Worm (Caenorhabditis elegans): ENCODE data around the gene srt-52.

srt-52 gene

DNA sequence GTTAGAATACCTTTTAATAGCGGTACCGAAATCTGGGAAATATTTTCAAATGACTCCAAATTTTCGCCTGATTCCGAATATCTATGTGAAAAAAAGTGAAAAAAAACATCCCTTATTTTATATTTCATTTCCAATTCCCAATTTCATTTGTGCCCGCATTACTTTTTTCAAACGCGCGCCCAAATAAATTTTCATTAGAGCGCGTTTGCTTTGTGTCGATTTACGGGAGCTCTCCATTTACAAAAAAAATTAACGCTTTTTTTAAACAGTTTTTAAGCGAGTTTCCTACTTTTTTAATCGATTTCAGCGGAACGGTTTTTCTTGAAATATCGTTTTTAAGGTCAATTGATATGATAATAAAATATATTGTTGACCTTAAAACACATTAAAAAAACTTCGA is 31.7 kb downstream of the srt-52 start:
- no peak for TF ChIP-seq ref-1 (GFP tag; conservative IDR thresholded peaks at IDR 0.05)
- TF ChIP-seq med-1 (GFP tag; optimal IDR thresholded peaks at IDR 0.05; ENCODE audit: insufficient read depth), result no peak
- TF ChIP-seq flt-1 (GFP tag; IDR thresholded peaks at IDR 0.05), result no peak
- TF ChIP-seq ztf-23 (GFP tag; IDR thresholded peaks at IDR 0.05), result no peak
- no peak for TF ChIP-seq cog-1 (tag; optimal IDR thresholded peaks at IDR 0.05)
- no peak for TF ChIP-seq klf-2 (GFP tag; conservative IDR thresholded peaks at IDR 0.05)
- TF ChIP-seq tab-1 (GFP tag; IDR thresholded peaks at IDR 0.05), result no peak
- TF ChIP-seq T22C8.4 (GFP tag; IDR thresholded peaks at IDR 0.05), result no peak
- no peak for TF ChIP-seq ztf-29 (GFP tag; IDR thresholded peaks at IDR 0.05)

DNA sequence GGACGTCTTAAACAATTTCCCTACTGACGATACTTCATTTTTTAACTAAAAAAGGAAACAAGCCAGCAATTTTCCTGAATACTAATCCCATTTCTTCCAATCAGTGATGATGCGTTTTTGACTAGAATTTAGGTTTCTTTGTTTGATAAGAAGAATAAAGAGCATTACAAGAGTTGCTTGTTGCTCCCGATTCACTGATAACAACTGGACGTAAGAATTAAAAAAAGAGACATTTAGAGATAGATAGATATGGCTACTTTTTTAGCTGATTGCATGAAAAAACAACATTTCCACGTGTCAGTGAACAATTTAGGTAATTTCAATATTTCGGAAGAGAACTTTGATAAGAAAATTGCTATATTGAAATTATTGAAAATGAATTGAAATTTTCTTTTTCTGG is 34.0 kb downstream of the srt-52 start:
- no peak for TF ChIP-seq med-1 (GFP tag; optimal IDR thresholded peaks at IDR 0.05; ENCODE audit: insufficient read depth)
- TF ChIP-seq T22C8.4 (GFP tag; IDR thresholded peaks at IDR 0.05), result no peak
- no peak for TF ChIP-seq tab-1 (GFP tag; IDR thresholded peaks at IDR 0.05)
- no peak for TF ChIP-seq klf-2 (GFP tag; conservative IDR thresholded peaks at IDR 0.05)
- TF ChIP-seq ztf-23 (GFP tag; IDR thresholded peaks at IDR 0.05), result no peak
- no peak for TF ChIP-seq ref-1 (GFP tag; conservative IDR thresholded peaks at IDR 0.05)
- no peak for TF ChIP-seq ztf-29 (GFP tag; IDR thresholded peaks at IDR 0.05)
- TF ChIP-seq flt-1 (GFP tag; IDR thresholded peaks at IDR 0.05), result no peak
- no peak for TF ChIP-seq cog-1 (tag; optimal IDR thresholded peaks at IDR 0.05)

DNA sequence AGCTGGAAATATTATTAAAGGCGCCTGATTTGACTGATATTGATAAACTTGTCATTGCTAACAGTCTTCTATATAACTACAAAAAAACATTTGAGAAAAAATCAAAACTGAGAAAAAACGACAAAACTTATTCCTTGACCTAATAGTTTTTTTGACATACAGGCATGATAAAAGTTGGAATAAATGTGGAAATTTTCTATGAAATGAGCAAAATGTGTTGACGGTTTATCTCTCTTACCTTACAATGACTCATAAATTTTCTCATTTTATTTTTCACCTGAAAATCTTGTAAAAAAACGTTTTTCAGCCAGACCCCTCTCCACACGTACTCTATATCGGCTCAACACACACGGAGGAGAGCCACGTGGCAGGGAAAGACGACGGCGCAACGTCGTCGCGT is 35.3 kb downstream of the srt-52 start, which contains the start of gene egl-8:
egl-8 (plus strand) TSS at position 301 of the 400 bp plus-strand sequence.
- no peak for TF ChIP-seq med-1 (GFP tag; optimal IDR thresholded peaks at IDR 0.05; ENCODE audit: insufficient read depth)
- no peak for TF ChIP-seq ref-1 (GFP tag; conservative IDR thresholded peaks at IDR 0.05)
- no peak for TF ChIP-seq ztf-23 (GFP tag; IDR thresholded peaks at IDR 0.05)
- TF ChIP-seq T22C8.4 (GFP tag; IDR thresholded peaks at IDR 0.05), result no peak
- no peak for TF ChIP-seq cog-1 (tag; optimal IDR thresholded peaks at IDR 0.05)
- TF ChIP-seq ztf-29 (GFP tag; IDR thresholded peaks at IDR 0.05), result no peak
- no peak for TF ChIP-seq klf-2 (GFP tag; conservative IDR thresholded peaks at IDR 0.05)
- TF ChIP-seq tab-1 (GFP tag; IDR thresholded peaks at IDR 0.05), result no peak
- no peak for TF ChIP-seq flt-1 (GFP tag; IDR thresholded peaks at IDR 0.05)

DNA sequence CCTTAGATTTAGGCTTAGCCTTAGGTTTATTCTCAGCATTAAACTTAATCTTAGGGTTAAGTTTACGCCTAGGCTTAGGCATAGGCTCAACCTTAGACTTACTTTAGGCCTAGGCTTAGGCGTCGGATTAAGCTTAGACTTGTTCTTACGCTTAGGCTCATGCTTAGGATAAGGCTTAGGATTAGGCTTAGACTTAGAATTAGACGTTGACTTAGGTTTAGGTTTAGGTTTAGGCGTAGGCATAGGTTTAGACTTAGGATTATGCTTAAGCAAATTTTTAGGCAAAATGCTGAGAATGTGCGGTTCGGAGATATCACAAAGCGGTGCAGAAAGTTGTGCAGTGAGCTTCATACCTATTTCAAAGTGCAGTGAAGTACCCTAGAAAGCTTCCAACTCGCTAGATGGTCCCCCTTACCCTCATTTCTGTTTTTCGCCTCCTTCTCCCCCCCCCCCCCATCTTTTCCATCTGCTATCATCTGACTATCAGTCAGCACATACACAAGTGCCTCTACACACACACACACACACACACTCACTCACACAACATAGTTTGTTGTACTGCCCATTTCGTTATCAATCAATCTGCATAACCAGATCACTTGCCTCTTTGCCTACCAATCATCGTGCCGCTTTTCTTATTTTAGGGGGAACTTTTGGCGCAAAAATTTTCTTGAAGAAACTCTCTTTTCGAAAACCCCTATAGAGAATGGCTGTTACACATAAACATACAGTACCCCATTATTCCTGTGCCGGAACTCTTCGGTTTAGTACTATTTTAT is 39.6 kb downstream of the srt-52 start:
- no peak for TF ChIP-seq ztf-23 (GFP tag; IDR thresholded peaks at IDR 0.05)
- TF ChIP-seq tab-1 (GFP tag; IDR thresholded peaks at IDR 0.05), result no peak
- TF ChIP-seq ref-1 (GFP tag; conservative IDR thresholded peaks at IDR 0.05), result no peak
- no peak for TF ChIP-seq klf-2 (GFP tag; conservative IDR thresholded peaks at IDR 0.05)
- TF ChIP-seq cog-1 (tag; optimal IDR thresholded peaks at IDR 0.05), result no peak
- no peak for TF ChIP-seq flt-1 (GFP tag; IDR thresholded peaks at IDR 0.05)
- TF ChIP-seq ztf-29 (GFP tag; IDR thresholded peaks at IDR 0.05), result no peak
- no peak for TF ChIP-seq med-1 (GFP tag; optimal IDR thresholded peaks at IDR 0.05; ENCODE audit: insufficient read depth)
- TF ChIP-seq T22C8.4 (GFP tag; IDR thresholded peaks at IDR 0.05), result no peak

DNA sequence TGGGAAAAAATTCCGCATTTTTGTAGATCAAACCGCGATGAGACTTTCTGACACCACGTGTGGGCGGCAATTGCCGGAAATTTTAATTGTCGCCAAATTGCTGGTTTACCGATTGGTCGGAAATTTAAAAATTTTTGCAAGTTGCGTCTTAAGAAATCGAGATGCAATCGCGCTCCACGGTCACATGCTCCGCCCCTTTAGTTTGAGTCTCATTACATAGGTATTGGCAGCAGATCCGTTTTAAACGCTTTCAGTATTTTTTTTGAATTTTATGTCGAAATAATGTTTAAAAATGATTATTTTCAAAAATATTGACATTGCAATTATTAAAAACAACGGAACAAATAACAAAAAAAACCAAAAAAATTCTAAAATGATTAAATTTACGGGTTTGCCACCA is 44.1 kb downstream of the srt-52 start:
- no peak for TF ChIP-seq med-1 (GFP tag; optimal IDR thresholded peaks at IDR 0.05; ENCODE audit: insufficient read depth)
- TF ChIP-seq tab-1 (GFP tag; IDR thresholded peaks at IDR 0.05), result no peak
- no peak for TF ChIP-seq ztf-29 (GFP tag; IDR thresholded peaks at IDR 0.05)
- no peak for TF ChIP-seq ztf-23 (GFP tag; IDR thresholded peaks at IDR 0.05)
- no peak for TF ChIP-seq flt-1 (GFP tag; IDR thresholded peaks at IDR 0.05)
- TF ChIP-seq ref-1 (GFP tag; conservative IDR thresholded peaks at IDR 0.05), result no peak
- no peak for TF ChIP-seq klf-2 (GFP tag; conservative IDR thresholded peaks at IDR 0.05)
- no peak for TF ChIP-seq T22C8.4 (GFP tag; IDR thresholded peaks at IDR 0.05)
- no peak for TF ChIP-seq cog-1 (tag; optimal IDR thresholded peaks at IDR 0.05)

DNA sequence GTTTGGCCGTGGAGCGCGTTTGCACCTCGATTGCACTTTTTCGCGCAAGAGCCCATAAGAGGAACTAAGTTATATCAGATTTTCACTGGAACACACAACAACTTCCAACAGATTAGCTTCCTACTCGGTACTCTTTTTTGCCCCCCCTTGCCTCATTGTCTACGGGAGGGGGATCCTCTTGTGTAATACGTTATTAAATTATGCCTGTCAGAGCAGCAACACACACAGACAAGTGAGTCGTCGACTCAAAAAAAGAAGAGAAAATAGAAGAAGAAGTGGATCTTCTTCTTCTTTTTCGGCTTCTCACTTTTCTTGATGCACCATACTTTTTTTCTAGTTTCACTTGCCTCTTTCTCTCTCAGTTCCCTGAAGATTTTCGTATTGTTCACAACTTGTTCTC is 44.7 kb downstream of the srt-52 start:
- no peak for TF ChIP-seq flt-1 (GFP tag; IDR thresholded peaks at IDR 0.05)
- TF ChIP-seq ztf-23 (GFP tag; IDR thresholded peaks at IDR 0.05), result no peak
- TF ChIP-seq cog-1 (tag; optimal IDR thresholded peaks at IDR 0.05), result no peak

DNA sequence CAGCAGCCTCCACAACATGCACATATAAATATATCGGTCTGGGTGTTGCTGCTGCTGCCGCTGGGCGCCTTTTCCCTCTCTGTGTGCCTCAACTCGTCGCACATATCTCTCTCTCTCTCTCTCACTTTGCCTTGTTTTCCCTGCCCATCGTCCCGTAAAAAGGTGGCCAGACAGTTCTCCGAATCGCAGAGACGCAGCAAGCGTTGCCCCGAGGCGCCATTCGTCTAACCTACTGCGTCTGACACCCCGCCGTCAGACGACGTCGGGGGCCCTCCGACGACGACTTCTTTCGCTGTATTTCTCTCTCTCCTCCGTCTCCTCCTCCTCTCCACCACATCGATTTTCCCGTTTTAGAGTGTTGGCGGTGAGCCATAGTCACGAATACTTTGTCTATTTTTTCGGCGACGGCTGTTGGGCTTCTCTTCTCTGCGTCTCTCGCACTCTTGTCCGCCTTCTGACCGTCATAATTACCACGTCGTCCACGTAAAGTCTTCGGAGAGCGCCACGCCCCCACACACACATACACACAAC is 47.1 kb downstream of the srt-52 start, which contains the start of gene B0348.10:
B0348.10 (minus strand) TSS at position 24 of the 531 bp plus-strand sequence.
- TF ChIP-seq med-1 (GFP tag; optimal IDR thresholded peaks at IDR 0.05; ENCODE audit: insufficient read depth) (no peak), ztf-23 (GFP tag; IDR thresholded peaks at IDR 0.05) (peak; percentile 44; the same call in 1 of the 2 replicates), cog-1 (tag; optimal IDR thresholded peaks at IDR 0.05) (peak; percentile 50), flt-1 (GFP tag; IDR thresholded peaks at IDR 0.05) (no peak), ztf-29 (GFP tag; IDR thresholded peaks at IDR 0.05) (no peak), ref-1 (GFP tag; conservative IDR thresholded peaks at IDR 0.05) (no peak), tab-1 (GFP tag; IDR thresholded peaks at IDR 0.05) (0 out of 2 replicates have a peak, but pooled peaks have one; percentile 50), klf-2 (GFP tag; conservative IDR thresholded peaks at IDR 0.05) (no peak), T22C8.4 (GFP tag; IDR thresholded peaks at IDR 0.05) (peak; percentile 26; the same call in 1 of the 2 replicates)

DNA sequence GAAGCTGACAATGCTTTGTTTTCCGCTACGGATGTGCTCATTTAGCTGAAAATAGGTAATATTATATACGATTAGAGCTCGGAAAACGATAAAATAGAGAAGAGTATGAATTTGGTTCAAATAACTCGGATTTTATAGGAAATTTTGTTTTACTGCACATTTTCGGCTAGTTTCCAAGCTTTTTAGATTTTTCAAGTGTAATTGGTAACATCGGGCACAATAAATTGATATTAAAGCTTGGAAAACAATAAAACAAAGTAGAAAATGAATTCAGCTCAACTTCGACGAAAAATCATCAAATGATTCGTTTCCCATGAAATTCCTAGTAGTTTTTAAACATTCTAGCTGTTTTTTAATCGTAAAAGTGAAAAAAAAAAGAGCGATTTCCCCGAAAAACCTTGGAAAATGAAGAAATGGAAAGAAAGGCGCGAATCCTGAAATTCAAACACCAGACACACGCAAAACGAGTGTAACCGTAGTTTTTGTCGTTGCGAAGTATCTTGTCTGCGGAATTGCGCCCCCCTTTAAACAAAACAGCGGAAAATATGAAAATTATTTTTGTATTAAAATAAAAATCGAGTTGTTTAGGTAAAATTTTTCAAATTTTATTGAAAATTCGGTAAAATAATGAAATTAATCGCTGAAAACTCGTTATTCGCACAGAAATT is 47.9 kb downstream of the srt-52 start, which contains the start of gene ife-3:
ife-3 (minus strand) TSS at position 51 of the 668 bp plus-strand sequence.
- TF ChIP-seq flt-1 (GFP tag; IDR thresholded peaks at IDR 0.05), result no peak
- no peak for TF ChIP-seq tab-1 (GFP tag; IDR thresholded peaks at IDR 0.05)
- TF ChIP-seq T22C8.4 (GFP tag; IDR thresholded peaks at IDR 0.05), result no peak
- no peak for TF ChIP-seq cog-1 (tag; optimal IDR thresholded peaks at IDR 0.05)
- no peak for TF ChIP-seq ztf-23 (GFP tag; IDR thresholded peaks at IDR 0.05)
- no peak for TF ChIP-seq ztf-29 (GFP tag; IDR thresholded peaks at IDR 0.05)
- no peak for TF ChIP-seq med-1 (GFP tag; optimal IDR thresholded peaks at IDR 0.05; ENCODE audit: insufficient read depth)
- TF ChIP-seq klf-2 (GFP tag; conservative IDR thresholded peaks at IDR 0.05), result no peak
- TF ChIP-seq ref-1 (GFP tag; conservative IDR thresholded peaks at IDR 0.05), result no peak

DNA sequence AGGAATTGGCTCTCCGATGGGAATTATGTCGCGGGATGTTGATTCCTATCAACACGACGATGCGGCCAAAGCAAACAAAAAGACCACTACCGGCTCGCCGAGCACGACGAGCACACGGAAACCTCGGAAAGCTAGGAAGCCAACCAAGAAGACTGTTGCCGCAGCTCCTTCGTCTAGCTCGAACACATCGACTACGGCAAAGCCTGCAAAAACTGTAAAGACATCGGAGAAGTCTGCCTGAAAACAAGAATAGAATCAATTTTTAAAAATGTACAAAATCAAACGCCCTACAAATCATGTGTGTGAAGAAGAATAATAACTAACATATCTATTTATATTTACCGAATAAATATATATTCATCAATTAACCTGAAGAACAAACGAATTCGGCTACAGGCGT is 49.6 kb downstream of the srt-52 start:
- 0 out of 2 replicates have a peak, but pooled peaks have one; percentile 48 for TF ChIP-seq flt-1 (GFP tag; IDR thresholded peaks at IDR 0.05)
- TF ChIP-seq ref-1 (GFP tag; conservative IDR thresholded peaks at IDR 0.05), result no peak

Measured in whole organism, midembryonic.